Worm (Caenorhabditis elegans) whole organism, L4 larva: ENCODE data around the gene M151.3.
A peak's percentile ranks its signal among the peaks of the same experiment; 100 is the strongest.

ENCODE experiments used
- D1046.2 ChIP-seq: fragments of 200-800 bp; sonication (Bioruptor generic); IDR thresholded peaks from 2 replicates; pipeline ENCODE4 v1.3.6; 2022; ENCODE audit warnings: missing genetic modification characterization, missing compliant biosample characterization
- F10B5.3 ChIP-seq: sonication (generic microtip); optimal IDR thresholded peaks from 2 replicates; lab custom pipeline; 2016; ENCODE audit warnings: mild to moderate bottlenecking, missing genetic modification characterization, missing compliant biosample characterization
- F37D6.2 ChIP-seq: sonication (generic microtip); optimal IDR thresholded peaks from 2 replicates; lab custom pipeline; 2016; ENCODE audit warnings: mild to moderate bottlenecking, missing genetic modification characterization, missing compliant biosample characterization
- F44E2.7 ChIP-seq: fragments of 200-800 bp; sonication (Bioruptor generic); IDR thresholded peaks from 2 replicates; pipeline ENCODE4 v2.1.2; 2022; ENCODE audit warnings: missing genetic modification characterization, missing compliant biosample characterization
- ZK546.5 ChIP-seq, 2 experiments: sonication (generic microtip); optimal IDR thresholded peaks; 2 replicates each; lab custom pipeline; 2017; ENCODE audit warnings: missing biosample characterization in 2 of 2, missing genetic modification characterization in 2 of 2
- aha-1 ChIP-seq: fragments of 150-350 bp; peaks from one replicate; lab custom pipeline; 2014; ENCODE audit warnings: missing biosample characterization, missing genetic modification characterization
- ceh-28 ChIP-seq: fragments of 150-350 bp; optimal IDR thresholded peaks from 2 replicates; lab custom pipeline; 2014; ENCODE audit warnings: missing biosample characterization, missing genetic modification reagents, missing genetic modification characterization
- dve-1 ChIP-seq: sonication (generic microtip); optimal IDR thresholded peaks from 2 replicates; lab custom pipeline; 2017; ENCODE audit warnings: antibody characterized with exemption, mild to moderate bottlenecking, missing genetic modification characterization, missing compliant biosample characterization; ENCODE audit not compliant: insufficient read depth
- egl-43 ChIP-seq: fragments of 200-800 bp; sonication (Bioruptor generic); IDR thresholded peaks from 2 replicates; pipeline ENCODE4 v1.3.6; 2022; ENCODE audit warnings: missing genetic modification reagents, missing genetic modification characterization, missing compliant biosample characterization
- fos-1 ChIP-seq: fragments of 150-350 bp; optimal IDR thresholded peaks from 2 replicates; lab custom pipeline; 2014; ENCODE audit warnings: missing biosample characterization, missing genetic modification characterization
- hif-1 ChIP-seq, 2 experiments: sonication (generic microtip); optimal IDR thresholded peaks; 2 replicates each; lab custom pipeline; 2016 to 2017; ENCODE audit warnings: missing compliant biosample characterization in 2 of 2, missing genetic modification characterization in 2 of 2, missing genetic modification reagents in 2 of 2, missing genotype in 2 of 2, mild to moderate bottlenecking in 1 of 2
- hmg-1.1 ChIP-seq: fragments of 200-800 bp; sonication (Bioruptor generic); IDR thresholded peaks from 2 replicates; pipeline ENCODE4 v1.3.6; 2022; ENCODE audit warnings: missing genetic modification reagents, missing genetic modification characterization, missing compliant biosample characterization
- jun-1 ChIP-seq: fragments of 150-350 bp; optimal IDR thresholded peaks from 2 replicates; lab custom pipeline; 2014; ENCODE audit warnings: missing biosample characterization, missing genetic modification reagents, missing genetic modification characterization
- lim-7 ChIP-seq: fragments of 200-800 bp; sonication (Bioruptor generic); IDR thresholded peaks from 2 replicates; pipeline ENCODE4 v1.3.6; 2022; ENCODE audit warnings: missing genetic modification characterization, missing compliant biosample characterization
- lin-29 ChIP-seq: fragments of 200-800 bp; sonication (Bioruptor generic); IDR thresholded peaks from 2 replicates; pipeline ENCODE4 v1.3.6; 2022; ENCODE audit warnings: missing genetic modification reagents, missing genetic modification characterization, missing compliant biosample characterization
- lir-3 ChIP-seq: sonication (generic microtip); optimal IDR thresholded peaks from 2 replicates; lab custom pipeline; 2016; ENCODE audit warnings: mild to moderate bottlenecking, missing genetic modification characterization, missing compliant biosample characterization
- madf-9 ChIP-seq: fragments of 200-800 bp; sonication (Bioruptor generic); conservative IDR thresholded peaks from 2 replicates; pipeline ENCODE4 v1.3.6; 2022; ENCODE audit warnings: missing genetic modification reagents, missing genetic modification characterization, missing compliant biosample characterization
- mdt-29 ChIP-seq: fragments of 200-800 bp; sonication (Bioruptor generic); IDR thresholded peaks from 2 replicates; pipeline ENCODE4 v1.3.6; 2022; ENCODE audit warnings: missing genetic modification reagents, missing genetic modification characterization, missing compliant biosample characterization
- mes-2 ChIP-seq: sonication (generic microtip); optimal IDR thresholded peaks from 2 replicates; lab custom pipeline; 2016; ENCODE audit warnings: missing genotype, mild to moderate bottlenecking, missing genetic modification characterization, missing compliant biosample characterization; ENCODE audit not compliant: poor library complexity, severe bottlenecking
- mxl-2 ChIP-seq: fragments of 200-800 bp; sonication (Bioruptor generic); conservative IDR thresholded peaks from 2 replicates; pipeline ENCODE4 v1.3.6; 2022; ENCODE audit warnings: missing genetic modification reagents, missing genetic modification characterization, missing compliant biosample characterization
- nhr-41 ChIP-seq: fragments of 200-800 bp; sonication (Bioruptor generic); IDR thresholded peaks from 2 replicates; pipeline ENCODE4 v1.3.6; 2022; ENCODE audit warnings: missing genetic modification reagents, missing genetic modification characterization, missing compliant biosample characterization
- nhr-77 ChIP-seq: fragments of 150-350 bp; optimal IDR thresholded peaks from 2 replicates; lab custom pipeline; 2014; ENCODE audit warnings: missing biosample characterization, missing genetic modification characterization
- pha-4 ChIP-seq, 2 experiments: fragments of 150-350 bp in 1 of 2; fragments of 200-800 bp in 1 of 2; sonication (Bioruptor generic) in 1 of 2; IDR thresholded peaks in 1 of 2; optimal IDR thresholded peaks in 1 of 2; 2 replicates each; pipeline versions ENCODE4 v1.3.6 to Lab custom; 2014 to 2022; ENCODE audit warnings: missing genetic modification characterization in 2 of 2, missing genetic modification reagents in 2 of 2, missing biosample characterization in 1 of 2, missing compliant biosample characterization in 1 of 2
- saeg-2 ChIP-seq: fragments of 200-800 bp; sonication (Bioruptor generic); IDR thresholded peaks from 2 replicates; pipeline ENCODE4 v1.3.6; 2022; ENCODE audit warnings: missing genetic modification reagents, missing genetic modification characterization, missing compliant biosample characterization
- skn-1 ChIP-seq: fragments of 150-350 bp; optimal IDR thresholded peaks from 2 replicates; lab custom pipeline; 2014; ENCODE audit warnings: missing biosample characterization, missing genetic modification characterization
- snpc-4 ChIP-seq: fragments of 150-350 bp; optimal IDR thresholded peaks from 2 replicates; lab custom pipeline; 2014; ENCODE audit warnings: missing biosample characterization, missing genetic modification characterization
- spr-1 ChIP-seq: sonication (generic microtip); optimal IDR thresholded peaks from 2 replicates; lab custom pipeline; 2016; ENCODE audit warnings: mild to moderate bottlenecking, missing genetic modification characterization, missing compliant biosample characterization
- unc-62 ChIP-seq, 3 experiments: fragments of 150-350 bp in 1 of 3; sonication (generic microtip); optimal IDR thresholded peaks in 2 of 3; peaks in 1 of 3; 1 replicate in 1 of 3; 2 replicates in 2 of 3; lab custom pipeline; 2014 to 2017; ENCODE audit warnings: missing biosample characterization in 3 of 3, missing genetic modification characterization in 3 of 3, missing genetic modification reagents in 3 of 3, missing genotype in 1 of 3
- zag-1 ChIP-seq: fragments of 150-350 bp; optimal IDR thresholded peaks from 2 replicates; lab custom pipeline; 2014; ENCODE audit warnings: missing biosample characterization, missing genetic modification characterization
- zip-11 ChIP-seq: fragments of 200-800 bp; sonication (Bioruptor generic); IDR thresholded peaks from 2 replicates; pipeline ENCODE4 v1.3.6; 2022; ENCODE audit warnings: missing genetic modification characterization, missing compliant biosample characterization
- zip-2 ChIP-seq: fragments of 150-350 bp; optimal IDR thresholded peaks from 2 replicates; lab custom pipeline; 2014; ENCODE audit warnings: missing biosample characterization, missing genetic modification characterization
- ztf-11 ChIP-seq: fragments of 150-350 bp; optimal IDR thresholded peaks from 2 replicates; lab custom pipeline; 2014; ENCODE audit warnings: missing biosample characterization, missing genetic modification characterization
- ztf-7 ChIP-seq: fragments of 150-350 bp; optimal IDR thresholded peaks from 2 replicates; lab custom pipeline; 2014; ENCODE audit warnings: missing biosample characterization, missing genetic modification characterization

M151.3 gene

ce11 chrII:3626872-3627271 lies at the start of gene M151.3:
M151.3 (plus strand) TSS chrII:3627172.
- peak in 1 of 2 experiments; percentile 3 for TF ChIP-seq unc-62 (GFP tag; optimal IDR thresholded peaks at IDR 0.05 in 1 of 2; lab: Kevin White, UChicago)
- TF ChIP-seq unc-62 (tag; optimal IDR thresholded peaks at IDR 0.05; lab: Kevin White, UChicago), result no peak
- TF ChIP-seq zag-1 (tag; lab: Kevin White, UChicago), result no peak

DNA sequence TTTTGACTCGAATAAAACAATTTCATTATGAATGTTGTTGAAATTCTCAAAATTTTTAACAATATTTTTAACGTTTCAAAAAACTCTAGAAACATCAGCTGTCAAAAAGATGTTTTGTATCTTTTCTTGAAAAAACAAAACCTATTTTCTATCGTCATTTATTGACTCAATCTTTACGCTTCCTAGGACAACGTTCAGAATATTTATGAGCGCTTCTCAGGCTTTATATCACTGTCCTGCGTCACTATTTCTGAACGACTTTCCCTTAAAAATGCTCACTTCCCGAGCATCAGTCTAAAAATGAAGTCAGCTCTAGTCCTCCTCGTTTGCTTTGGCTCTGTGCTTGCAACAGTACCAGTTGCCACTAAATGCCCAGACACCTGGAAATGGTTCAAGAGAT lies 48.9 kb upstream of the M151.3 start, which contains the start of gene clec-133:
Gene clec-133 (plus strand): TSS at position 301 of the 400 bp plus-strand sequence.
- TF ChIP-seq ztf-7 (tag; lab: Kevin White, UChicago) (no peak), saeg-2 (GFP tag; lab: Robert Waterston, UW) (no peak), ztf-11 (tag; lab: Kevin White, UChicago) (no peak), nhr-41 (GFP tag; lab: Robert Waterston, UW) (no peak), ZK546.5 (tag; optimal IDR thresholded peaks at IDR 0.05; lab: Kevin White, UChicago) (no peak), F10B5.3 (tag; lab: Kevin White, UChicago) (no peak), mdt-29 (GFP tag; lab: Robert Waterston, UW) (no peak), ceh-28 (no peak), egl-43 (no peak), pha-4 (GFP tag; IDR thresholded peaks at IDR 0.05; lab: Robert Waterston, UW) (no peak), pha-4 (tag; optimal IDR thresholded peaks at IDR 0.05; lab: Kevin White, UChicago) (no peak), skn-1 (tag; lab: Kevin White, UChicago) (no peak), D1046.2 (GFP tag; lab: Robert Waterston, UW) (no peak), zip-2 (tag; lab: Kevin White, UChicago) (no peak), F37D6.2 (no peak), lir-3 (tag; lab: Kevin White, UChicago) (no peak), nhr-77 (tag; lab: Kevin White, UChicago) (no peak), F44E2.7 (no peak), dve-1 (tag; lab: Kevin White, UChicago) (no peak), jun-1 (no peak), mxl-2 (GFP tag; lab: Robert Waterston, UW) (no peak)

DNA sequence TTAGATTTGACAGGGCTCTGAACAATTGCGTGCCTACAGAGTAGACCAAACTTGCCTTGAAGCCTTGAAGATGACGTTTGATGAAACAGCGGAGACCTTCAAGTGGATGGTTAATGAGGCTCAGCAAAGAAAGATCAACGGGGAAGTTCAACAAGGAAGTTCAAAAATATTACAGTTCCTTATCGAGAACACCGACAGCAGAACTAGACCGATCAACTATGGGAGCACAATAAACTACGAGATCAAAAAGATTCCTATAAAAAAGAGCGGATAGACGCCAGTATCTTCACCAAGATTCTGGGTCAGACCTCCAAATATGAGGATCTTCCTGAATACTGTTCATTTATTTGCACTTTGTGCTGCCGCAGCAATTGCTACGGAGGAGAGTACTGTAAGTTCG lies 47.2 kb upstream of the M151.3 start, which contains the start of gene clec-134:
Gene clec-134 (plus strand): TSS at position 301 of the 400 bp plus-strand sequence.
- TF ChIP-seq mes-2 (tag; lab: Kevin White, UChicago) (no peak), aha-1 (tag; lab: Kevin White, UChicago) (peak; percentile 35)

- no peak for TF ChIP-seq hif-1 (tag; optimal IDR thresholded peaks at IDR 0.05; lab: Kevin White, UChicago)
- TF ChIP-seq madf-9 (GFP tag; lab: Robert Waterston, UW), result no peak
- TF ChIP-seq spr-1 (tag; lab: Kevin White, UChicago), result no peak
- no peak for TF ChIP-seq dve-1 (tag; lab: Kevin White, UChicago)
- TF ChIP-seq unc-62 (GFP tag; optimal IDR thresholded peaks at IDR 0.05 in 1 of 2; lab: Kevin White, UChicago), result peak in 1 of 2 experiments; percentile 9
- TF ChIP-seq unc-62 (tag; optimal IDR thresholded peaks at IDR 0.05; lab: Kevin White, UChicago), result no peak
Measured at ce11 chrII:3581752-3582151, 45.2 kb upstream of the M151.3 start, which contains the start of gene srh-59. srh-59 (plus strand) TSS chrII:3582052.

- TF ChIP-seq lin-29 (GFP tag; lab: Robert Waterston, UW) (no peak), zip-11 (no peak), fos-1 (tag; lab: Kevin White, UChicago) (no peak), hif-1 (tag; optimal IDR thresholded peaks at IDR 0.05; lab: Kevin White, UChicago) (no peak), lim-7 (no peak), hmg-1.1 (GFP tag; lab: Robert Waterston, UW) (no peak), snpc-4 (tag; lab: Kevin White, UChicago) (no peak)
Measured at ce11 chrII:3583402-3583801, 43.6 kb upstream of the M151.3 start, which contains the start of gene srh-60. srh-60 (plus strand) TSS chrII:3583702.
